Fruit fly (Drosophila melanogaster): ENCODE data around the gene CG18858.
"Not testable (repeated sequence)": the region's sequence is repeated elsewhere in the genome, so short reads cannot be mapped to it uniquely, and the experiment has no call there.

DNA sequence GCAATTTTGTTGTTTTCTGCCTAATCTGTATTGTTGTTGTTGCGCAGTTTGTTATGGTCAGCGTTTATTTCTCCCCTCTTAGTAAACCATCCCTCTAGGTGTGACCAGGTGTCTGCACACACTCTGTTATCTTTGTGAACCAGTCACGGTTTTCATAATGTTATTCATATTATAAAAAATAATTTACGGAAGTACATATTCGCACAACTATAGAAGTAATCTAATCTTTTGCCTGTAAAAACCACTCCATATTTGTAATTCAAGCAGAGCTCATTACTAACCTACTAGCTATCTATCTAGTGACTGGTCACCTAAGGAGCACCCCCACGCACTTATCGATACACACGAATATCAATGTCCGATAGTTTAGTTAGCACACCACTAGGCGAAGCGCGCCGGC lies at the start of gene CG18858, which contains the start of gene Cdc23:
- TF ChIP-seq usp (GFP tag; optimal IDR thresholded peaks at IDR 0.05); psq (optimal IDR thresholded peaks at IDR 0.05); Dll (optimal IDR thresholded peaks at IDR 0.05); pan (optimal IDR thresholded peaks at IDR 0.05); EcR (GFP tag; optimal IDR thresholded peaks at IDR 0.05): not testable (repeated sequence)
